Fruit fly (Drosophila melanogaster) whole organism, embryonic: Measurements from ENCODE around the gene CG32590.

Source experiments
- Atf-2 ChIP-seq: fragments of 200-800 bp; sonication (Bioruptor generic); optimal IDR thresholded peaks from 2 replicates; lab custom pipeline; 2016; ENCODE audit warnings: missing biosample characterization, missing genetic modification characterization
- CG11456 ChIP-seq: fragments of 200-800 bp; sonication (Bioruptor generic); IDR thresholded peaks from 3 replicates; pipeline ENCODE4 v1.3.6; 2022; ENCODE audit warnings: missing biosample characterization, missing genetic modification characterization
- CG12071 ChIP-seq: fragments of 200-800 bp; sonication (Bioruptor generic); optimal IDR thresholded peaks from 3 replicates; lab custom pipeline; 2018; ENCODE audit warnings: missing biosample characterization, mild to moderate bottlenecking, missing genetic modification characterization
- CG1233 ChIP-seq: fragments of 200-800 bp; sonication (Bioruptor generic); optimal IDR thresholded peaks from 4 replicates; lab custom pipeline; 2018; ENCODE audit warnings: missing biosample characterization, mild to moderate bottlenecking, missing genetic modification characterization
- CG13287 ChIP-seq: fragments of 200-800 bp; sonication (Bioruptor generic); IDR thresholded peaks from 2 replicates; pipeline ENCODE4 v1.3.6; 2022; ENCODE audit warnings: missing biosample characterization, missing genetic modification characterization; ENCODE audit not compliant: partially characterized antibody
- CG13775 ChIP-seq: fragments of 200-800 bp; sonication (Bioruptor generic); optimal IDR thresholded peaks from 3 replicates; lab custom pipeline; 2017; ENCODE audit warnings: missing biosample characterization, mild to moderate bottlenecking, missing genetic modification characterization
- CG14667 ChIP-seq: fragments of 200-800 bp; sonication (Bioruptor generic); IDR thresholded peaks from 2 replicates; pipeline ENCODE4 v1.3.6; 2022; ENCODE audit warnings: missing biosample characterization, missing genetic modification characterization
- CG15011 ChIP-seq: fragments of 200-800 bp; sonication (Bioruptor generic); optimal IDR thresholded peaks from 3 replicates; lab custom pipeline; 2018; ENCODE audit warnings: missing biosample characterization, mild to moderate bottlenecking, missing genetic modification characterization
- CG1603 ChIP-seq: fragments of 200-800 bp; sonication (Bioruptor generic); optimal IDR thresholded peaks from 2 replicates; lab custom pipeline; 2019; ENCODE audit warnings: missing biosample characterization, mild to moderate bottlenecking, missing genetic modification characterization, moderate library complexity
- CG16815 ChIP-seq: fragments of 200-800 bp; sonication (Bioruptor generic); optimal IDR thresholded peaks from 3 replicates; lab custom pipeline; 2017; ENCODE audit warnings: missing biosample characterization, mild to moderate bottlenecking, missing genetic modification characterization
- CG16863 ChIP-seq: fragments of 200-800 bp; sonication (Bioruptor generic); optimal IDR thresholded peaks from 3 replicates; lab custom pipeline; 2016; ENCODE audit warnings: missing biosample characterization, missing genetic modification characterization
- CG17328 ChIP-seq: fragments of 200-800 bp; sonication (Bioruptor generic); IDR thresholded peaks from 2 replicates; pipeline ENCODE4 v1.3.6; 2022; ENCODE audit warnings: missing biosample characterization, missing genetic modification characterization
- CG2202 ChIP-seq: fragments of 200-800 bp; sonication (Bioruptor generic); optimal IDR thresholded peaks from 2 replicates; lab custom pipeline; 2018; ENCODE audit warnings: missing biosample characterization, mild to moderate bottlenecking, missing genetic modification characterization
- CG2875 ChIP-seq: fragments of 200-800 bp; sonication (Bioruptor generic); optimal IDR thresholded peaks from 2 replicates; lab custom pipeline; 2017; ENCODE audit warnings: missing biosample characterization, mild to moderate bottlenecking, missing genetic modification characterization, missing genetic modification reagents
- CG30020 ChIP-seq: fragments of 200-800 bp; optimal IDR thresholded peaks from 2 replicates; lab custom pipeline; 2019; ENCODE audit warnings: missing biosample characterization, mild to moderate bottlenecking, missing genetic modification characterization, moderate library complexity
- CG30431 ChIP-seq: fragments of 200-800 bp; sonication (Bioruptor generic); optimal IDR thresholded peaks from 2 replicates; lab custom pipeline; 2017; ENCODE audit warnings: missing biosample characterization, missing genetic modification characterization
- CG31441 ChIP-seq: fragments of 200-800 bp; sonication (Bioruptor generic); IDR thresholded peaks from 2 replicates; pipeline ENCODE4 v1.3.6; 2022; ENCODE audit warnings: missing biosample characterization, missing genetic modification characterization
- CG34376 ChIP-seq: fragments of 200-800 bp; sonication (Bioruptor generic); optimal IDR thresholded peaks from 2 replicates; lab custom pipeline; 2018; ENCODE audit warnings: missing biosample characterization, mild to moderate bottlenecking, missing genetic modification characterization
- CG34422 ChIP-seq: fragments of 200-800 bp; sonication (Bioruptor generic); IDR thresholded peaks from 3 replicates; pipeline ENCODE4 v1.3.6; 2022; ENCODE audit warnings: missing biosample characterization, missing genetic modification characterization
- CG4820 ChIP-seq: fragments of 200-800 bp; sonication (Bioruptor generic); optimal IDR thresholded peaks from 3 replicates; lab custom pipeline; 2016; ENCODE audit warnings: missing biosample characterization, missing genetic modification characterization
- CG7357 ChIP-seq: fragments of 200-800 bp; sonication (Bioruptor generic); IDR thresholded peaks from 3 replicates; pipeline ENCODE4 v1.3.6; 2022; ENCODE audit warnings: missing biosample characterization, missing genetic modification characterization
- CG8290 ChIP-seq, 3 experiments: fragments of 200-800 bp; sonication (Bioruptor generic); optimal IDR thresholded peaks; 2 replicates each; lab custom pipeline; 2016 to 2019; ENCODE audit warnings: missing biosample characterization in 3 of 3, missing genetic modification characterization in 3 of 3, mild to moderate bottlenecking in 2 of 3, moderate library complexity in 1 of 3
- CG8944 ChIP-seq: fragments of 200-800 bp; sonication (Bioruptor generic); optimal IDR thresholded peaks from 3 replicates; lab custom pipeline; 2016; ENCODE audit warnings: missing biosample characterization, missing genetic modification characterization
- CG9609 ChIP-seq: fragments of 200-800 bp; sonication (Bioruptor generic); optimal IDR thresholded peaks from 3 replicates; lab custom pipeline; 2016; ENCODE audit warnings: missing biosample characterization, missing genetic modification characterization
- CkIIα-i1 ChIP-seq: fragments of 200-800 bp; sonication (Bioruptor generic); IDR thresholded peaks from 2 replicates; pipeline ENCODE4 v1.3.6; 2022; ENCODE audit warnings: missing biosample characterization, missing genetic modification characterization
- GATAe ChIP-seq: fragments of 200-800 bp; sonication (Bioruptor generic); conservative IDR thresholded peaks from 2 replicates; pipeline ENCODE4 v1.3.6; 2022; ENCODE audit warnings: missing biosample characterization, missing genetic modification characterization
- Max ChIP-seq: fragments of 200-800 bp; sonication (Bioruptor generic); optimal IDR thresholded peaks from 2 replicates; lab custom pipeline; 2016; ENCODE audit warnings: missing biosample characterization, mild to moderate bottlenecking, missing genetic modification characterization
- Oaz ChIP-seq: fragments of 200-800 bp; sonication (Bioruptor generic); IDR thresholded peaks from 2 replicates; pipeline ENCODE4 v1.3.6; 2022; ENCODE audit warnings: missing biosample characterization, missing genetic modification characterization
- Six4 ChIP-seq: fragments of 200-800 bp; sonication (Bioruptor generic); optimal IDR thresholded peaks from 2 replicates; lab custom pipeline; 2016; ENCODE audit warnings: missing biosample characterization, missing genetic modification characterization
- Tbp ChIP-seq: fragments of >200 bp; optimal IDR thresholded peaks from 2 replicates; lab custom pipeline; 2018; ENCODE audit warnings: missing biosample characterization, missing genetic modification characterization
- amos ChIP-seq: fragments of 200-800 bp; sonication (Bioruptor generic); IDR thresholded peaks from 2 replicates; pipeline ENCODE4 v1.3.6; 2022; ENCODE audit warnings: missing biosample characterization, missing genetic modification characterization; ENCODE audit not compliant: partially characterized antibody
- az2 ChIP-seq: fragments of 200-800 bp; sonication (Bioruptor generic); optimal IDR thresholded peaks from 3 replicates; lab custom pipeline; 2016; ENCODE audit warnings: missing biosample characterization, missing genetic modification characterization
- bsh ChIP-seq, 2 experiments: fragments of 200-800 bp; sonication (Bioruptor generic); optimal IDR thresholded peaks; 2 replicates each; lab custom pipeline; 2017 to 2018; ENCODE audit warnings: mild to moderate bottlenecking in 2 of 2, missing biosample characterization in 2 of 2, missing genetic modification characterization in 2 of 2, moderate library complexity in 1 of 2
- dm ChIP-seq: fragments of 200-800 bp; sonication (Bioruptor generic); optimal IDR thresholded peaks from 3 replicates; lab custom pipeline; 2016; ENCODE audit warnings: missing biosample characterization, missing genetic modification characterization
- h ChIP-seq: fragments of >200 bp; optimal IDR thresholded peaks from 2 replicates; lab custom pipeline; 2017
- ham ChIP-seq: fragments of 200-800 bp; sonication (Bioruptor generic); IDR thresholded peaks from 2 replicates; pipeline ENCODE4 v1.3.6; 2022; ENCODE audit warnings: missing biosample characterization, missing genetic modification characterization
- ind ChIP-seq: fragments of 200-800 bp; sonication (Bioruptor generic); optimal IDR thresholded peaks from 3 replicates; lab custom pipeline; 2016; ENCODE audit warnings: missing biosample characterization, missing genetic modification characterization
- insv ChIP-seq, 2 experiments: fragments of 200-800 bp; sonication (Bioruptor generic); optimal IDR thresholded peaks; 3 replicates each; lab custom pipeline; 2016 to 2018; ENCODE audit warnings: missing biosample characterization in 2 of 2, missing genetic modification characterization in 2 of 2
- knrl ChIP-seq: fragments of 200-800 bp; sonication (Bioruptor generic); IDR thresholded peaks from 3 replicates; pipeline ENCODE4 v1.3.6; 2022; ENCODE audit warnings: missing biosample characterization, missing genetic modification characterization; ENCODE audit not compliant: partially characterized antibody
- luna ChIP-seq: fragments of 200-800 bp; sonication (Bioruptor generic); optimal IDR thresholded peaks from 2 replicates; lab custom pipeline; 2016; ENCODE audit warnings: missing biosample characterization, missing genetic modification characterization
- repo ChIP-seq: fragments of 200-800 bp; sonication (Bioruptor generic); optimal IDR thresholded peaks from 2 replicates; lab custom pipeline; 2016; ENCODE audit warnings: missing biosample characterization, missing genetic modification characterization
- run ChIP-seq: fragments of 200-800 bp; sonication (Bioruptor generic); optimal IDR thresholded peaks from 3 replicates; lab custom pipeline; 2018; ENCODE audit warnings: missing biosample characterization, mild to moderate bottlenecking, missing genetic modification characterization
- seq ChIP-seq: fragments of 200-800 bp; sonication (Bioruptor generic); IDR thresholded peaks from 2 replicates; pipeline ENCODE4 v1.3.6; 2022; ENCODE audit warnings: missing biosample characterization, missing genetic modification characterization
- slou ChIP-seq: fragments of 200-800 bp; sonication (Bioruptor generic); optimal IDR thresholded peaks from 3 replicates; lab custom pipeline; 2016; ENCODE audit warnings: missing biosample characterization, missing genetic modification characterization
- trh ChIP-seq: fragments of 200-800 bp; sonication (Bioruptor generic); optimal IDR thresholded peaks from 2 replicates; lab custom pipeline; 2016; ENCODE audit warnings: missing biosample characterization, missing genetic modification characterization
- twi ChIP-seq: fragments of 200-800 bp; optimal IDR thresholded peaks from 2 replicates; lab custom pipeline; 2019; ENCODE audit warnings: missing biosample characterization, mild to moderate bottlenecking, missing genetic modification characterization, moderate library complexity
- vnd ChIP-seq: fragments of 200-800 bp; sonication (Bioruptor generic); IDR thresholded peaks from 3 replicates; pipeline ENCODE4 v1.3.6; 2022; ENCODE audit warnings: missing biosample characterization, missing genetic modification characterization; ENCODE audit not compliant: partially characterized antibody
- zen ChIP-seq: fragments of 200-800 bp; sonication (Bioruptor generic); optimal IDR thresholded peaks from 3 replicates; lab custom pipeline; 2018; ENCODE audit warnings: missing biosample characterization, mild to moderate bottlenecking, missing genetic modification characterization, moderate library complexity
- zf30C ChIP-seq: fragments of 200-800 bp; sonication (Bioruptor generic); optimal IDR thresholded peaks from 3 replicates; lab custom pipeline; 2018; ENCODE audit warnings: missing biosample characterization, mild to moderate bottlenecking, missing genetic modification characterization
- zfh2 ChIP-seq: fragments of 200-800 bp; sonication (Bioruptor generic); optimal IDR thresholded peaks from 2 replicates; lab custom pipeline; 2016; ENCODE audit warnings: missing biosample characterization, missing genetic modification characterization

CG32590 gene

DNA sequence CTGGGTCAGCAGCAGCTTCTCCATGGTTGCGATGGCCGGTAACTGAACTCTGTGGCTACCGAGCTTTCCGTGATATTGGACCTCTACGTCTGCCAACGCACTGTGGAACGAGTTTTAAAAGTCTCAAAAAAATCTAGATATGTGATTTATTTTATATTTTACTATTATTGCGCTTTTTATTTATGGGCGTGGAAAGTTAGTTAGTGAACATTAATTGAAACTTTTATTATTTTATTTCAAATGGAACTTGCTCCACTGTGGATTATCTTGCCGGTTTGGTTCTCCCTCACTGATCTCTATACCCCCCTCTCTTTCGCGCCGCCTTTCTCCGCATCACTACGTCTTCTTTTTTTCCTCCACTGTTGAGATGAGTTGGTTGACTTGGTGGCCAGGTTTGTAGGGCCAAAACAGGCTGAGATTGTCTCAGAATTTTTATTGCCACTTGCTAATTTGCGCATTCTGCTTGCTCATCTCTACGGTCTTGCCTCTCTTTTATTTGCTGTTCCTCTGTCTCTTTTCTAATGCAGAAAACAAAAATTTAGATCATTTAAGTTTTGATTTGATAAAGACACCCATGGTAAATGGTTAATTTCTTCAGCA lies 9.9 kb upstream of the CG32590 start, which contains the start of gene CG9522 (continued):
- TF ChIP-seq zf30C (no peak), trh (GFP tag; lab: Kevin White, UChicago) (no peak), bsh (GFP tag; optimal IDR thresholded peaks at IDR 0.05; lab: Kevin White, UChicago) (peak; percentile 90 to 91), twi (peak; percentile 40), CG30431 (GFP tag; lab: Kevin White, UChicago) (peak; percentile 32), CG8944 (GFP tag; lab: Kevin White, UChicago) (peak; percentile 18), CG34376 (GFP tag; lab: Kevin White, UChicago) (no peak), repo (GFP tag; lab: Kevin White, UChicago) (no peak), CG15011 (GFP tag; lab: Kevin White, UChicago) (peak; percentile 34), CG9609 (no peak), CG2202 (tag; lab: Kevin White, UChicago) (peak; percentile 62), slou (peak; percentile 19), CG11456 (peak; percentile 69; the same call in 2 of the 3 replicates), knrl (GFP tag; lab: Robert Waterston, UW) (peak; percentile 14; the same call in 1 of the 3 replicates), Tbp (GFP tag; lab: Kevin White, UChicago) (no peak), CG13775 (GFP tag; lab: Kevin White, UChicago) (peak; percentile 55), CG12071 (GFP tag; lab: Kevin White, UChicago) (peak; percentile 39), GATAe (GFP tag; lab: Robert Waterston, UW) (peak; percentile 11; the same call in 1 of the 2 replicates), h (lab: Kevin White, UChicago) (no peak), CG17328 (GFP tag; lab: Robert Waterston, UW) (peak; percentile 86), CG2875 (GFP tag; lab: Kevin White, UChicago) (peak; percentile 61), zfh2 (peak; percentile 3), insv (GFP tag; optimal IDR thresholded peaks at IDR 0.05; lab: Kevin White, UChicago) (no peak), Max (GFP tag; lab: Kevin White, UChicago) (peak; percentile 28), CG8290 (GFP tag; optimal IDR thresholded peaks at IDR 0.05; lab: Kevin White, UChicago) (peak; percentile 23), CG8290 (tag; optimal IDR thresholded peaks at IDR 0.05; lab: Kevin White, UChicago) (no peak), CG16815 (GFP tag; lab: Kevin White, UChicago) (peak; percentile 50), CG30020 (tag; lab: Kevin White, UChicago) (no peak), ham (GFP tag; lab: Robert Waterston, UW) (no peak), CG13287 (GFP tag; lab: Robert Waterston, UW) (no peak), Six4 (GFP tag; lab: Kevin White, UChicago) (peak; percentile 69), dm (GFP tag; lab: Kevin White, UChicago) (no peak), CG31441 (GFP tag; lab: Robert Waterston, UW) (peak; percentile 70), zen (tag; lab: Kevin White, UChicago) (peak; percentile 49), seq (GFP tag; lab: Robert Waterston, UW) (peak; percentile 53; the same call in 1 of the 2 replicates), CG34422 (GFP tag; lab: Robert Waterston, UW) (peak; percentile 62; the same call in 1 of the 3 replicates), Atf-2 (GFP tag; lab: Kevin White, UChicago) (no peak), CG16863 (GFP tag; lab: Kevin White, UChicago) (peak; percentile 41), luna (no peak), CG1233 (peak; percentile 65), CG7357 (GFP tag; lab: Robert Waterston, UW) (peak; percentile 53; the same call in 2 of the 3 replicates), ind (GFP tag; lab: Kevin White, UChicago) (peak; percentile 64), run (tag; lab: Kevin White, UChicago) (peak; percentile 53), az2 (GFP tag; lab: Kevin White, UChicago) (peak; percentile 68), Oaz (GFP tag; lab: Robert Waterston, UW) (0 out of 2 replicates have a peak, but pooled peaks have one; percentile 40), amos (GFP tag; lab: Robert Waterston, UW) (no peak), CG14667 (GFP tag; lab: Robert Waterston, UW) (peak; percentile 31), CG4820 (peak; percentile 75), CG1603 (no peak), vnd (GFP tag; lab: Robert Waterston, UW) (no peak), CkIIα-i1 (GFP tag; lab: Robert Waterston, UW) (no peak)
